Worm (Caenorhabditis elegans) whole organism, young adult: ENCODE data around the gene D2045.8.

ENCODE experiments used
- F52B5.7 ChIP-seq: sonication (generic microtip); optimal IDR thresholded peaks from 2 replicates; lab custom pipeline; 2016; ENCODE audit warnings: mild to moderate bottlenecking, missing genetic modification characterization, missing compliant biosample characterization
- ZK185.1 ChIP-seq: sonication (generic microtip); optimal IDR thresholded peaks from 2 replicates; lab custom pipeline; 2016; ENCODE audit warnings: mild to moderate bottlenecking, missing genetic modification characterization, missing compliant biosample characterization; ENCODE audit not compliant: poor library complexity, severe bottlenecking
- ama-1 ChIP-seq, 3 experiments: fragments of 150-350 bp in 1 of 3; sonication (generic microtip) in 2 of 3; optimal IDR thresholded peaks; 2 replicates each; lab custom pipeline; 2014 to 2018; ENCODE audit warnings: missing biosample characterization in 2 of 3, missing genetic modification characterization in 2 of 3, missing genetic modification reagents in 2 of 3
- attf-5 ChIP-seq: fragments of 200-800 bp; sonication (Bioruptor generic); optimal IDR thresholded peaks from 2 replicates; lab custom pipeline; 2018; ENCODE audit warnings: mild to moderate bottlenecking, missing genetic modification characterization, missing compliant biosample characterization
- egl-18 ChIP-seq: fragments of 200-800 bp; sonication (Bioruptor generic); IDR thresholded peaks from 2 replicates; pipeline ENCODE4 v1.3.6; 2022; ENCODE audit warnings: missing genetic modification reagents, missing genetic modification characterization, missing compliant biosample characterization
- him-1 ChIP-seq: sonication (generic microtip); optimal IDR thresholded peaks from 2 replicates; lab custom pipeline; 2016; ENCODE audit warnings: missing genotype, missing genetic modification reagents, missing genetic modification characterization, missing compliant biosample characterization
- hrde-1 ChIP-seq: sonication (generic microtip); optimal IDR thresholded peaks from 2 replicates; lab custom pipeline; 2016; ENCODE audit warnings: missing genetic modification characterization, mild to moderate bottlenecking, missing compliant biosample characterization, moderate library complexity, missing genotype, missing genetic modification reagents, borderline replicate concordance
- let-607 ChIP-seq, 2 experiments: fragments of 200-800 bp in 1 of 2; sonication (Bioruptor generic) in 1 of 2; sonication (generic microtip) in 1 of 2; optimal IDR thresholded peaks; 2 replicates each; lab custom pipeline; 2016 to 2018; ENCODE audit warnings: mild to moderate bottlenecking in 2 of 2, missing compliant biosample characterization in 2 of 2, missing genetic modification characterization in 2 of 2, moderate library complexity in 2 of 2, missing genotype in 1 of 2
- madf-3 ChIP-seq: fragments of 200-800 bp; sonication (Bioruptor generic); IDR thresholded peaks from 2 replicates; pipeline ENCODE4 v1.3.6; 2022; ENCODE audit warnings: missing genetic modification reagents, missing genetic modification characterization, missing compliant biosample characterization
- nhr-27 ChIP-seq: fragments of 200-800 bp; sonication (Bioruptor generic); optimal IDR thresholded peaks from 2 replicates; lab custom pipeline; 2018; ENCODE audit warnings: mild to moderate bottlenecking, missing genetic modification characterization, moderate library complexity, missing compliant biosample characterization
- snpc-3.4 ChIP-seq: sonication (generic microtip); optimal IDR thresholded peaks from 2 replicates; lab custom pipeline; 2017; ENCODE audit warnings: missing genetic modification characterization, mild to moderate bottlenecking, missing compliant biosample characterization, antibody characterized with exemption, moderate library complexity, missing genotype, missing genetic modification reagents
- snpc-4 ChIP-seq, 5 experiments: fragments of 150-350 bp in 1 of 5; sonication (generic microtip) in 4 of 5; optimal IDR thresholded peaks; 2 replicates each; lab custom pipeline; 2014 to 2018; ENCODE audit warnings: missing genetic modification characterization in 5 of 5, missing biosample characterization in 3 of 5, antibody characterized with exemption in 2 of 5, mild to moderate bottlenecking in 2 of 5, missing compliant biosample characterization in 2 of 5, missing genotype in 2 of 5, moderate library complexity in 2 of 5, missing genetic modification reagents in 1 of 5
- unc-62 ChIP-seq: fragments of 150-350 bp; optimal IDR thresholded peaks from 2 replicates; lab custom pipeline; 2014; ENCODE audit warnings: missing biosample characterization, missing genetic modification reagents, missing genetic modification characterization

DNA sequence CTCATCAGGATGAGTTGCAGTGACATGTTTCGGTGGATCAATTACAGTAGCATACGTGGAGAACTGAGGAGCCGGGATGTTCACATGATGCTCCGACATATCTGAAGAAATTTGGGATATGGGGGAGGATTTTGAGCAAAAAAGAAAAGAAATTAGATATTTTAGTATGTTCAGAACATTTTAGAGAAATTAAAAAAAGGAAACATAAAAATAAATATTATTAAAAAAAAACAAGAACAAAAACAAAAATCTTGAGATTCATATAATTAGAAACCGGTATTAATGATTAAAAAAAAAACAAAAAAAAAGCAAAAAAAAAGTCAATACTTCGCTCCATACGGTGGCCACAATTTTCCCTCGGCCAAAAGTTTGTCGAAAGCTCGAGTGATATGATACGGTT is 21.7 kb downstream of the D2045.8 start, which contains the start of gene rab-33:
- no peak for TF ChIP-seq him-1
- no peak for TF ChIP-seq ZK185.1 (tag; lab: Kevin White, UChicago)
- no peak for TF ChIP-seq egl-18 (GFP tag; lab: Robert Waterston, UW)
- no peak for TF ChIP-seq ama-1 (optimal IDR thresholded peaks at IDR 0.05; lab: Kevin White, UChicago)
- no peak for TF ChIP-seq ama-1 (GFP tag; optimal IDR thresholded peaks at IDR 0.05; lab: Kevin White, UChicago)
- no peak for TF ChIP-seq snpc-3.4 (tag; lab: Kevin White, UChicago)
- TF ChIP-seq F52B5.7 (tag; lab: Kevin White, UChicago), result no peak
- TF ChIP-seq let-607 (tag; optimal IDR thresholded peaks at IDR 0.05; lab: Kevin White, UChicago), result no peak
- TF ChIP-seq madf-3, result no peak
- TF ChIP-seq hrde-1 (tag; lab: Kevin White, UChicago), result no peak
- TF ChIP-seq nhr-27, result no peak
- TF ChIP-seq snpc-4 (GFP tag; optimal IDR thresholded peaks at IDR 0.05; lab: Kevin White, UChicago), result no peak
- TF ChIP-seq snpc-4 (tag; optimal IDR thresholded peaks at IDR 0.05; lab: Kevin White, UChicago), result no peak
- TF ChIP-seq unc-62, result no peak
- TF ChIP-seq attf-5 (GFP tag; lab: Kevin White, UChicago), result no peak
